Worm (Caenorhabditis elegans): ENCODE data around the gene cit-1.1.

DNA sequence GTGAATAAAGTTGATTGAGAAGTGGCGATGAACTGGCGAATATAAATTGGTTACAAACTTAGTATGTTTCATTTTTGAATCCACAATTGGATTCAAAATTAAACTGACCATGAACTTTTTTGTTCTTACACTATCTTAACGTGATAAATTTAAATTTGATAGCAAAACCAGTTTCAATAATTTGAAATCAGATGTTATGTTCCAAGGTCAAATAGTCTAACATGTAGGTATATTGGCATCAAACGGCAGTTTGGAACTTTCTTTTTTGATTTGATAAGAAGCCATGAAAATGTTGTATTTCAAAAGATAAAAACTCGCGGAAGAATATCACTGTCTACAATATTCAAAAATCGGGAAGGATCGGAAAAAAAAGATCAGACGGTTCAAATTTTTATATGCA is 26.4 kb upstream of the cit-1.1 start:
- TF ChIP-seq ama-1 (optimal IDR thresholded peaks at IDR 0.05) (no peak), ets-7 (tag; optimal IDR thresholded peaks at IDR 0.05) (no peak), hmbx-1 (tag; optimal IDR thresholded peaks at IDR 0.05) (no peak), sea-1 (GFP tag; conservative IDR thresholded peaks at IDR 0.05) (no peak), aly-1 (tag; optimal IDR thresholded peaks at IDR 0.05) (no peak), tbx-37 (GFP tag; conservative IDR thresholded peaks at IDR 0.05) (no peak)
